Fruit fly (Drosophila melanogaster): ENCODE results near the gene Ubi-p63E.

Gene Ubi-p63E

dm6 chr3L:3908838-3909810 is 6.1 kb upstream of the Ubi-p63E start:
- TF ChIP-seq Mnt (GFP tag; optimal IDR thresholded peaks at IDR 0.05) (peak; percentile 62), cic (GFP tag; optimal IDR thresholded peaks at IDR 0.05) (no peak), CG5204 (GFP tag; optimal IDR thresholded peaks at IDR 0.05) (no peak), CG7101 (tag; optimal IDR thresholded peaks at IDR 0.05) (no peak), tj (GFP tag; optimal IDR thresholded peaks at IDR 0.05) (peak; percentile 1), bab1 (GFP tag; optimal IDR thresholded peaks at IDR 0.05) (peak; percentile 16), Crg-1 (GFP tag; optimal IDR thresholded peaks at IDR 0.05) (no peak), CG12768 (GFP tag; optimal IDR thresholded peaks at IDR 0.05) (peak; percentile 1)

dm6 chr3L:3905111-3905510 is 2.1 kb upstream of the Ubi-p63E start, which contains the start of gene ida:
Gene ida, plus strand, starts transcription at chr3L:3905344.
- peak; percentile 41 for TF ChIP-seq Mnt (GFP tag; optimal IDR thresholded peaks at IDR 0.05)
- TF ChIP-seq tj (GFP tag; optimal IDR thresholded peaks at IDR 0.05) = peak; percentile 14
- no peak for TF ChIP-seq CG14711 (tag; optimal IDR thresholded peaks at IDR 0.05)
- no peak for TF ChIP-seq Hr96 (GFP tag; optimal IDR thresholded peaks at IDR 0.05)
- no peak for TF ChIP-seq kay (GFP tag; ENCODE audit: borderline replicate concordance)
- no peak for TF ChIP-seq CG7101 (tag; optimal IDR thresholded peaks at IDR 0.05)
- no peak for TF ChIP-seq Clk (GFP tag; optimal IDR thresholded peaks at IDR 0.05)
- TF ChIP-seq CG7045 (GFP tag; optimal IDR thresholded peaks at IDR 0.05) = no peak
- peak; percentile 27 for TF ChIP-seq cic (GFP tag; optimal IDR thresholded peaks at IDR 0.05)
- no peak for TF ChIP-seq CG1620 (GFP tag; optimal IDR thresholded peaks at IDR 0.05)
- TF ChIP-seq bab1 (GFP tag; optimal IDR thresholded peaks at IDR 0.05) = peak; percentile 23
- TF ChIP-seq ovo (GFP tag; optimal IDR thresholded peaks at IDR 0.05) = no peak
- peak; percentile 29 for TF ChIP-seq CG12768 (GFP tag; optimal IDR thresholded peaks at IDR 0.05)
- TF ChIP-seq Crg-1 (GFP tag; optimal IDR thresholded peaks at IDR 0.05) = no peak
- no peak for TF ChIP-seq CG5204 (GFP tag; optimal IDR thresholded peaks at IDR 0.05)
- TF ChIP-seq cnc (optimal IDR thresholded peaks at IDR 0.05) = no peak
- no peak for TF ChIP-seq CG11617 (GFP tag; optimal IDR thresholded peaks at IDR 0.05)

DNA sequence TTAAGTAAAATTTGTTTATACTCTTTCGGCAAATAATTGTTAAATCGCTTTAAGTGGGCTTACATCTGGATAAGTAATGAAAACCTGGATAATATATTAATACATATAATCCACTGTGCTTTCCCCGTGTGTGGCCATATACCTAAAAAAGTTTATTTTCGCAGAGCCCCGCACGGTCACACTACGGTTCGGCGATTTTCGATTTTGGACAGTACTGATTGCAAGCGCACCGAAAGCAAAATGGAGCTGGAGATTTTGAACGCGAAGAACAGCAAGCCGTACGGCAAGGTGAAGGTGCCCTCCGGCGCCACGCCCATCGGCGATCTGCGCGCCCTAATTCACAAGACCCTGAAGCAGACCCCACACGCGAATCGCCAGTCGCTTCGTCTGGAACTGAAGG is 317 bp upstream of the Ubi-p63E start, which contains the start of gene Sc2:
TSS of gene Sc2 (plus strand) at position 192 of the 400 bp plus-strand sequence.
- TF ChIP-seq cnc (optimal IDR thresholded peaks at IDR 0.05) (no peak), bab1 (GFP tag; optimal IDR thresholded peaks at IDR 0.05) (peak; percentile 8), cic (GFP tag; optimal IDR thresholded peaks at IDR 0.05) (peak; percentile 12)

DNA sequence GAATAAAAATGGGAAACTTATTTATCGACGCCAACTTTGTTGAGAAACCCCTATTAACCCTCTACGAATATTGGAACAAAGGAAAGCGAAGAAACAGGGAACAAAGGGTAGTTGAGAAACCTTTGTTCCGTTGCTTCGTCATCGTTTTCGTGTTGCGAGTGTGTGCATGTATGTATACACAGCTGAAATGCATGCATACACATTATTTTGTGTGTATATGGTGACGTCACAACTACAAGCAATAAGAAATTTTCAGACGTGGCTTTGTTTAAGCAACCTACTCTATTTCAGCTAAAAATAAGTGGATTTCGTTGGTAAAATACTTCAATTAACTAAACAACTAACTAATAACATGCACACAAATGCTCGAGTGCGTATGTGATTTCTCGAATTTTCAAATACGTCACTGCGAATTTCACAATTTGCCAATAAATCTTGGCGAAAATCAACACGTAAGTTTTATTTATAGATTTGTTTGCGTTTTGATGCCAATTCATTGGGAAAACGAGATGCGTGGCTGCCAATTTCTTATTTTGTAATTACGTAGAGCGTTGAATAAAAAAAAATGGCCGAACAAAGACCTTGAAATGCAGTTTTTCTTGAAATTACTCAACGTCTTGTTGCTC is 1.0 kb downstream of the Ubi-p63E start:
- TF ChIP-seq ovo (GFP tag; optimal IDR thresholded peaks at IDR 0.05) (no peak), CG33017 (tag; optimal IDR thresholded peaks at IDR 0.05) (no peak), Hr96 (GFP tag; optimal IDR thresholded peaks at IDR 0.05) (no peak), bab1 (GFP tag; optimal IDR thresholded peaks at IDR 0.05) (no peak), cic (GFP tag; optimal IDR thresholded peaks at IDR 0.05) (no peak), CG12768 (GFP tag; optimal IDR thresholded peaks at IDR 0.05) (peak; percentile 67), toe (GFP tag; optimal IDR thresholded peaks at IDR 0.05) (no peak), pad (GFP tag; optimal IDR thresholded peaks at IDR 0.05) (no peak), CG7101 (tag; optimal IDR thresholded peaks at IDR 0.05) (no peak), CG1620 (GFP tag; optimal IDR thresholded peaks at IDR 0.05) (no peak), tj (GFP tag; optimal IDR thresholded peaks at IDR 0.05) (peak; percentile 87), cnc (optimal IDR thresholded peaks at IDR 0.05) (no peak), Mnt (GFP tag; optimal IDR thresholded peaks at IDR 0.05) (peak; percentile 22), CG14711 (tag; optimal IDR thresholded peaks at IDR 0.05) (no peak), CG11617 (GFP tag; optimal IDR thresholded peaks at IDR 0.05) (no peak), Crg-1 (GFP tag; optimal IDR thresholded peaks at IDR 0.05) (peak; percentile 4), kay (GFP tag; ENCODE audit: borderline replicate concordance) (peak; percentile 95), Clk (GFP tag; optimal IDR thresholded peaks at IDR 0.05) (peak; percentile 1), CG7045 (GFP tag; optimal IDR thresholded peaks at IDR 0.05) (no peak), CG5204 (GFP tag; optimal IDR thresholded peaks at IDR 0.05) (peak; percentile 10)

dm6 chr3L:3898978-3899377 is 4.0 kb downstream of the Ubi-p63E start, which contains the start of gene Ccz1:
Gene Ccz1, minus strand, starts transcription at chr3L:3899156.
- TF ChIP-seq Crg-1 (GFP tag; optimal IDR thresholded peaks at IDR 0.05) = peak; percentile 91
- TF ChIP-seq cnc (optimal IDR thresholded peaks at IDR 0.05) = no peak
- peak; percentile 47 for TF ChIP-seq pad (GFP tag; optimal IDR thresholded peaks at IDR 0.05)
- peak; percentile 4 for TF ChIP-seq Hr96 (GFP tag; optimal IDR thresholded peaks at IDR 0.05)
- TF ChIP-seq CG7101 (tag; optimal IDR thresholded peaks at IDR 0.05) = peak; percentile 73
- TF ChIP-seq ovo (GFP tag; optimal IDR thresholded peaks at IDR 0.05) = peak; percentile 84
- TF ChIP-seq toe (GFP tag; optimal IDR thresholded peaks at IDR 0.05) = peak; percentile 49
- peak; percentile 44 for TF ChIP-seq Mnt (GFP tag; optimal IDR thresholded peaks at IDR 0.05)
- peak; percentile 58 for TF ChIP-seq CG7045 (GFP tag; optimal IDR thresholded peaks at IDR 0.05)
- no peak for TF ChIP-seq Clk (GFP tag; optimal IDR thresholded peaks at IDR 0.05)
- peak; percentile 28 for TF ChIP-seq tj (GFP tag; optimal IDR thresholded peaks at IDR 0.05)
- TF ChIP-seq CG5204 (GFP tag; optimal IDR thresholded peaks at IDR 0.05) = peak; percentile 58
- peak; percentile 61 for TF ChIP-seq CG11617 (GFP tag; optimal IDR thresholded peaks at IDR 0.05)
- TF ChIP-seq CG1620 (GFP tag; optimal IDR thresholded peaks at IDR 0.05) = peak; percentile 82
- peak; percentile 48 for TF ChIP-seq cic (GFP tag; optimal IDR thresholded peaks at IDR 0.05)
- peak; percentile 11 for TF ChIP-seq CG14711 (tag; optimal IDR thresholded peaks at IDR 0.05)
- TF ChIP-seq bab1 (GFP tag; optimal IDR thresholded peaks at IDR 0.05) = peak; percentile 9
- peak; percentile 47 for TF ChIP-seq CG33017 (tag; optimal IDR thresholded peaks at IDR 0.05)
- peak; percentile 84 for TF ChIP-seq kay (GFP tag; ENCODE audit: borderline replicate concordance)
- peak; percentile 44 for TF ChIP-seq CG12768 (GFP tag; optimal IDR thresholded peaks at IDR 0.05)
